Worm (Caenorhabditis elegans): ENCODE measurements around the gene F48G7.8.

Gene F48G7.8

ce11 chrV:638328-638727 is 10.8 kb upstream of the F48G7.8 start, which contains the start of gene srj-37:
Gene srj-37, plus strand, starts transcription at chrV:638628.
- no peak for TF ChIP-seq ceh-9 (tag; optimal IDR thresholded peaks at IDR 0.05)
- TF ChIP-seq egl-27 (tag; optimal IDR thresholded peaks at IDR 0.05): no peak
- TF ChIP-seq aly-2 (tag; optimal IDR thresholded peaks at IDR 0.05): no peak
- no peak for TF ChIP-seq nhr-25 (tag; optimal IDR thresholded peaks at IDR 0.05)
- TF ChIP-seq unc-62 (GFP tag; optimal IDR thresholded peaks at IDR 0.05): no peak
- TF ChIP-seq lin-15B (tag; optimal IDR thresholded peaks at IDR 0.05): no peak
- TF ChIP-seq nhr-23 (tag; optimal IDR thresholded peaks at IDR 0.05): no peak
- TF ChIP-seq elt-3 (tag; optimal IDR thresholded peaks at IDR 0.05): no peak
- no peak for TF ChIP-seq snpc-4 (tag; optimal IDR thresholded peaks at IDR 0.05)
- no peak for TF ChIP-seq ceh-16 (tag; optimal IDR thresholded peaks at IDR 0.05)
- TF ChIP-seq elt-2 (tag; optimal IDR thresholded peaks at IDR 0.05): no peak
- no peak for TF ChIP-seq unc-39 (tag; optimal IDR thresholded peaks at IDR 0.05)
- TF ChIP-seq ceh-82 (tag; optimal IDR thresholded peaks at IDR 0.05): no peak

- TF ChIP-seq unc-62 (GFP tag; optimal IDR thresholded peaks at IDR 0.05): no peak
Observed at ce11 chrV:636281-636680, 8.8 kb upstream of the F48G7.8 start, which contains the start of gene pals-31. Gene pals-31, plus strand, starts transcription at chrV:636581.

DNA sequence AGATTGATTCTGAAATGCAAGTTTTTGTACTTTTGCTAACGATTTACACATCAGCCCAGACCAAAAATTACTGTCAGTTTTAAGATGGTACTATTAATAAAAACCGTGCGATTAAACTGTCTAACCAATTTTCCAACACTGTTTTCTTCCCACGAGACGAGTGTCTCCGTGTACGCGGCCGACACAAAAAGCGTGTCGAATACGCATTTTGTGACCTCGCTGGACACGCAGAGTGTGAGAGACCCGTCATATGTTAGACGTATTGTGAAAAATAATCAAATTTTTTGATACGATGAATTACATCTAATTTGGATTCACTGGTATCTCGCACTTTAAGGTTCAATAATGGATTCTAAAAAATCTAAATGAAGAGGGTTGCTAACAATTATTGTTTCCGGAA is 8.1 kb upstream of the F48G7.8 start:
- TF ChIP-seq hmg-11 (tag; optimal IDR thresholded peaks at IDR 0.05) (no peak), unc-39 (tag; optimal IDR thresholded peaks at IDR 0.05) (no peak), nhr-25 (tag; optimal IDR thresholded peaks at IDR 0.05) (peak; percentile 35), snpc-4 (tag; optimal IDR thresholded peaks at IDR 0.05) (peak; percentile 89), nhr-67 (tag; optimal IDR thresholded peaks at IDR 0.05) (no peak), elt-2 (tag; optimal IDR thresholded peaks at IDR 0.05) (peak; percentile 51), tbx-2 (tag; optimal IDR thresholded peaks at IDR 0.05) (no peak), ceh-82 (tag; optimal IDR thresholded peaks at IDR 0.05) (no peak), nhr-23 (tag; optimal IDR thresholded peaks at IDR 0.05) (peak; percentile 40), eor-1 (tag; optimal IDR thresholded peaks at IDR 0.05) (no peak), ceh-16 (tag; optimal IDR thresholded peaks at IDR 0.05) (no peak), nhr-28 (tag; optimal IDR thresholded peaks at IDR 0.05) (no peak), nhr-77 (tag; optimal IDR thresholded peaks at IDR 0.05) (no peak), egl-5 (tag; optimal IDR thresholded peaks at IDR 0.05) (no peak), pqm-1 (tag; optimal IDR thresholded peaks at IDR 0.05) (peak; percentile 51), nhr-11 (tag; optimal IDR thresholded peaks at IDR 0.05) (no peak), pha-4 (tag; optimal IDR thresholded peaks at IDR 0.05) (peak; percentile 52), sea-2 (GFP tag; optimal IDR thresholded peaks at IDR 0.05) (no peak), mml-1 (tag; optimal IDR thresholded peaks at IDR 0.05) (no peak), zag-1 (tag; optimal IDR thresholded peaks at IDR 0.05) (no peak)

ce11 chrV:634855-635254 is 7.4 kb upstream of the F48G7.8 start, which contains the start of gene F48G7.10:
Gene F48G7.10, minus strand, starts transcription at chrV:634955.
- TF ChIP-seq lsy-12 (tag; optimal IDR thresholded peaks at IDR 0.05) (no peak), ZK546.5 (tag; optimal IDR thresholded peaks at IDR 0.05) (no peak), nhr-76 (tag; optimal IDR thresholded peaks at IDR 0.05) (no peak), fos-1 (tag; optimal IDR thresholded peaks at IDR 0.05) (no peak), skn-1 (tag; optimal IDR thresholded peaks at IDR 0.05) (no peak)

DNA sequence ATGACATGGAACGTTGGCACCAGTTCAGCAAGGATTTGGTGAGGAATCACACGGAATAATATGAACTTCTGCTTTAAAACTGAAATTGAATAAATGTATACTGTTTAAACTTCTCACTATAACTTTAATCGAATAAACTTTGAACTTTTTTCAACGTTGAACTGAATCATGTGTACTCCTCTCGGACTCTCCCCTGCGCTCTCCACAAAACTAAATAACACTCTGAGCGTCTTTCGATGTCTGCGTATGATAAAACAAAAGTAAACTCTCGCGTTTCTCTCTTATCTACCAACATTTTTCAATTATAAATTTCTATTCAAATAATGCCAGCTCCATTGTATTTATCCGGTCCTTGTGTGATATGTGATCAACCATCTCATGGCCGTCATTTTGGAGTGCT is 4.3 kb upstream of the F48G7.8 start:
- TF ChIP-seq nhr-76 (tag; optimal IDR thresholded peaks at IDR 0.05) (no peak), pqm-1 (tag; optimal IDR thresholded peaks at IDR 0.05) (peak; percentile 10), nhr-12 (tag; optimal IDR thresholded peaks at IDR 0.05) (no peak), elt-2 (tag; optimal IDR thresholded peaks at IDR 0.05) (peak; percentile 25), mdl-1 (tag; optimal IDR thresholded peaks at IDR 0.05) (no peak), sea-2 (GFP tag; optimal IDR thresholded peaks at IDR 0.05) (no peak), pha-4 (tag; optimal IDR thresholded peaks at IDR 0.05) (peak; percentile 59), nfya-1 (tag; optimal IDR thresholded peaks at IDR 0.05; ENCODE audit: insufficient read depth) (no peak), skn-1 (tag; optimal IDR thresholded peaks at IDR 0.05) (no peak), snpc-4 (tag; optimal IDR thresholded peaks at IDR 0.05) (peak; percentile 8), tbx-2 (tag; optimal IDR thresholded peaks at IDR 0.05) (no peak), nhr-43 (tag; optimal IDR thresholded peaks at IDR 0.05; ENCODE audit: poor library complexity, severe bottlenecking) (no peak)

Data from whole organism, L3 larva.